Worm (Caenorhabditis elegans): ENCODE measurements around the gene clec-85.

clec-85 gene

DNA sequence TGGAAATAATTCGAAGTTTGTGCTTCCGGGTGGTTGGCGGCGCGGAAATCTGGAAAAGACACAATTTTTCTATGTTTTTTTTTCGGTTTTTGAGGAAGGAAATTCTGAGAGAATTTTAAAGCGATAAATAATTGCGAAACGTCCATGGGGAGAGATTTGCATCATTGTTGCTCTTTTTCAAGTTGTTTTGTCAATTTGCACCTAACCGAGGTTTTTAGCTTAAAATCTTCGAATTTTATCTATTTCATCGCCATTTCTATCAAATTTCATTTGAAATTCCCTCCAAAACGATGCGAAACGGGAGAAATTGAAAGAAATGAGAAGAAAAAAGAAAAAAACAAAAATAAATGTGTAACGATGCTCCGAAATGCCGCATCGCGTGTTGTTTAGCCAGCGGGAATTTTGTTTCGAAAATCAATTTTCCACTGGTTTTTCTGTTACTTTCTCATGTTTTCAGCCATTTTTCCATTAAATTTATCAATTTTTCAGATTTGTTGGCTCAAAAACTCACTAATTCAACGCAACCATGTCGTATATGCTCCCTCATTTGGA lies 39.8 kb downstream of the clec-85 start, which contains the start of the genes nprt-1 and dib-1 (continued):
- TF ChIP-seq nhr-12 (tag; optimal IDR thresholded peaks at IDR 0.05) (no peak), fkh-8 (tag; optimal IDR thresholded peaks at IDR 0.05) (peak; percentile 6), fkh-10 (GFP tag; optimal IDR thresholded peaks at IDR 0.05) (no peak), C04F5.9 (tag; optimal IDR thresholded peaks at IDR 0.05) (no peak), nhr-20 (tag; optimal IDR thresholded peaks at IDR 0.05) (peak; percentile 45), nhr-90 (tag; optimal IDR thresholded peaks at IDR 0.05; ENCODE audit: poor library complexity) (peak; percentile 37), fos-1 (tag; optimal IDR thresholded peaks at IDR 0.05) (peak; percentile 20), snu-23 (GFP tag; optimal IDR thresholded peaks at IDR 0.05) (peak; percentile 78), unc-62 (GFP tag; optimal IDR thresholded peaks at IDR 0.05) (no peak), dpl-1 (GFP tag; optimal IDR thresholded peaks at IDR 0.05) (peak; percentile 88 to 93 (median 90)), nhr-11 (tag; optimal IDR thresholded peaks at IDR 0.05) (no peak), rnt-1 (tag; optimal IDR thresholded peaks at IDR 0.05) (peak; percentile 48), snpc-4 (tag; optimal IDR thresholded peaks at IDR 0.05) (peak; percentile 25), lin-14 (GFP tag; optimal IDR thresholded peaks at IDR 0.05) (peak; percentile 56), dsc-1 (tag; optimal IDR thresholded peaks at IDR 0.05) (peak; percentile 44), mab-9 (GFP tag; IDR thresholded peaks at IDR 0.05) (no peak), skn-1 (tag; optimal IDR thresholded peaks at IDR 0.05) (peak; percentile 71), ceh-88 (GFP tag; IDR thresholded peaks at IDR 0.05) (no peak), mdl-1 (tag; optimal IDR thresholded peaks at IDR 0.05) (peak in 1 of 2 experiments; percentile 16), ceh-8 (GFP tag; optimal IDR thresholded peaks at IDR 0.05) (no peak), hlh-17 (GFP tag; optimal IDR thresholded peaks at IDR 0.05; ENCODE audit: borderline replicate concordance) (no peak), F16B12.6 (tag; optimal IDR thresholded peaks at IDR 0.05) (peak; percentile 42), mep-1 (tag; optimal IDR thresholded peaks at IDR 0.05) (peak; percentile 60), C34B4.2 (tag; optimal IDR thresholded peaks at IDR 0.05) (no peak), unc-130 (tag; optimal IDR thresholded peaks at IDR 0.05) (peak; percentile 28), sup-37 (GFP tag; optimal IDR thresholded peaks at IDR 0.05) (no peak), efl-3 (GFP tag; optimal IDR thresholded peaks at IDR 0.05) (no peak), aly-2 (tag; optimal IDR thresholded peaks at IDR 0.05) (no peak), ceh-63 (GFP tag; optimal IDR thresholded peaks at IDR 0.05) (no peak), zag-1 (tag; optimal IDR thresholded peaks at IDR 0.05) (no peak), pqm-1 (tag; optimal IDR thresholded peaks at IDR 0.05) (no peak), unc-86 (tag; optimal IDR thresholded peaks at IDR 0.05) (no peak), tlp-1 (tag; optimal IDR thresholded peaks at IDR 0.05) (no peak), pax-3 (tag; optimal IDR thresholded peaks at IDR 0.05) (no peak), fkh-4 (tag; optimal IDR thresholded peaks at IDR 0.05; ENCODE audit: borderline replicate concordance) (no peak), ceh-90 (tag; optimal IDR thresholded peaks at IDR 0.05) (peak; percentile 8), vab-15 (tag; optimal IDR thresholded peaks at IDR 0.05) (no peak), elt-2 (tag; optimal IDR thresholded peaks at IDR 0.05) (no peak), grh-1 (GFP tag; IDR thresholded peaks at IDR 0.05) (no peak), hpl-2 (GFP tag; optimal IDR thresholded peaks at IDR 0.05) (no peak), Y116A8C.19 (tag; optimal IDR thresholded peaks at IDR 0.05; ENCODE audit: borderline replicate concordance) (no peak)

DNA sequence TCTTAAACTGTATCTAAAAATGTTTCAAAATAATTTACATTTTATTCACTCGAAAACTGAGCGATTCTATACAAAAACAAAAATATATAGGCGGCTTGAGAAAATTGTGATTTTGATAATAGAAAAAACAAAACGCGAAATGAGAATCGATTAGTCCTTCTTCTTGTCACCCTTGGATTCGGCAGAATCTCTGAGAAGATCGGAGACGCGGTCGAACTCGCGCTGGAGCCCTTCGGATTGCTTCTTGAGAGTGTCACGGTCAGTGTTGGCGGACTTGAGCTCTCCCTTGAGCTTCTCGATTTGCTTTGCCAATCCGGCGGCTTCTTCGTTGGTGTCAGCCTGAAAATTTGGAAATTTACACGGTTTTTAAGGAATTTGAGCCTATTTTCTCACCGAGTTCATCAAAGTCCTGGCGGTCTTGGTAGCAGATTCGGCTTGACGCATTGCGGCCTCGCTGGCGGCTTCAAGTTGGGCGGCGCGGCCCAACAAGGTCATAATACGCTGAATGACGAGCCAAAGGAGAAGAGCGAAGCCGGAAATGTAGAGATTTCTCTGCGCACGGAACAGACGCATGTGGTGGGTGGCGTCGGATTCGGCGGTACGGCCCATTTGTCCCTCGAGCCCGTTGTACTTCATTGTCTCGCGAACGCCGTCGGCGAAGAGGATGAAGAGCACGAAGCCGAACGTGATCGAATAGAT lies 41.0 kb downstream of the clec-85 start:
- TF ChIP-seq efl-1 (optimal IDR thresholded peaks at IDR 0.05) (no peak), efl-1 (GFP tag; optimal IDR thresholded peaks at IDR 0.05 in 1 of 2) (peak in 1 of 2 experiments; percentile 59), lsy-2 (tag; optimal IDR thresholded peaks at IDR 0.05) (no peak)
